Worm (Caenorhabditis elegans): ENCODE data around the gene lap-2.

Gene lap-2

DNA sequence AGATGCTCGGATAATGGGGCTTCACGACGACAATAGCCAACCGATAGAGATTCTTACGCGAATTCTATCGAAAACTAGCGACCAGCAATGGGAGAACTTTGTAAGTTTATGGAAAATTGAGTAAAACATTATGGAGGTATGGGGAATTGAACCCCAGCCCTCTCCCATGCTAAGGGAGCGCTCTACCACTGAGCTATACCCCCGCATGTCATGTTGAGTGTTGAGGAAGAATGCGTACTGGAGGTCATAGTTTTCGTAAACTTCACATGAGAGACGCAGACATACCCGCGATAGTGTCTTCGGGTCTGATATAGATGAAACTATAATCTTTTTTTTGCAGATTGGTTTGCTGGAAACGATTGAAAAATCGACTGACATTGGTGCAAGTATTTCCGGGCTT, 40.1 kb upstream of the lap-2 start (continued):
- TF ChIP-seq nhr-237 (tag; optimal IDR thresholded peaks at IDR 0.05) (no peak), tra-1 (GFP tag; IDR thresholded peaks at IDR 0.05) (peak; percentile 77), rbr-2 (tag; optimal IDR thresholded peaks at IDR 0.05) (peak; percentile 68), egl-43 (GFP tag; IDR thresholded peaks at IDR 0.05) (peak; percentile 93), dmd-9 (GFP tag; IDR thresholded peaks at IDR 0.05) (0 out of 2 replicates have a peak, but pooled peaks have one; percentile 41), zfp-3 (GFP tag; conservative IDR thresholded peaks at IDR 0.05) (0 out of 2 replicates have a peak, but pooled peaks have one; percentile 39), unc-39 (tag; optimal IDR thresholded peaks at IDR 0.05) (no peak), daf-12 (tag; optimal IDR thresholded peaks at IDR 0.05) (no peak), nhr-76 (tag; optimal IDR thresholded peaks at IDR 0.05) (no peak), R02D3.7 (tag; optimal IDR thresholded peaks at IDR 0.05) (no peak), daf-19 (GFP tag; conservative IDR thresholded peaks at IDR 0.05) (peak; percentile 94), madf-9 (GFP tag; conservative IDR thresholded peaks at IDR 0.05) (peak; percentile 53; the same call in 1 of the 2 replicates), Y75B8A.6 (GFP tag; IDR thresholded peaks at IDR 0.05) (0 out of 2 replicates have a peak, but pooled peaks have one; percentile 65), ama-1 (optimal IDR thresholded peaks at IDR 0.05) (no peak), tag-97 (GFP tag; IDR thresholded peaks at IDR 0.05) (no peak), T26A8.4 (GFP tag; IDR thresholded peaks at IDR 0.05) (peak; percentile 88), saeg-2 (GFP tag; IDR thresholded peaks at IDR 0.05) (no peak), sdz-12 (GFP tag; optimal IDR thresholded peaks at IDR 0.05) (no peak), nhr-6 (tag; optimal IDR thresholded peaks at IDR 0.05) (peak; percentile 61), ztf-7 (tag; optimal IDR thresholded peaks at IDR 0.05) (peak; percentile 77), mes-2 (tag; optimal IDR thresholded peaks at IDR 0.05; ENCODE audit: poor library complexity, severe bottlenecking) (peak; percentile 76)

DNA sequence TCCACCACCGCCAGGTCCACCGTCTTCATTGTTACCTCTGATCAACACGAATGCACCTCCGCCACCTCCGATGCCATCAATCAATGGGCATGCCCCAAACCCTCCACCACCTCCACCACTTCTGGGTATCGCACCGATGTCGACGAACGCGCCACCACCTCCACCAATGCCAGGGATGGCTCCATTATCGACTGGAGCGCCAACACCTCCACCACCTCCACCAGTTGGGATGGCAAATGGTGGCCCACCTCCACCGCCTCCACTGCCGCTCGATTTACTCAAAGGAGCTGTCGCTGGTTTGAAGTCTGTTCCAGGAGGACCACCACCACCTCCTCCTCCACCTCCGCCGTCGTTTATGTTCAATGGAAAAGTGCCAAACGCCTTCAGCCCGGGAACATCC, 39.1 kb upstream of the lap-2 start:
- TF ChIP-seq nhr-25 (tag; optimal IDR thresholded peaks at IDR 0.05; ENCODE audit: borderline replicate concordance, insufficient read depth) (no peak), D1046.2 (GFP tag; IDR thresholded peaks at IDR 0.05) (peak; percentile 71; the same call in 1 of the 2 replicates), aha-1 (tag) (peak; percentile 69), set-16 (GFP tag; IDR thresholded peaks at IDR 0.05) (peak; percentile 90)

DNA sequence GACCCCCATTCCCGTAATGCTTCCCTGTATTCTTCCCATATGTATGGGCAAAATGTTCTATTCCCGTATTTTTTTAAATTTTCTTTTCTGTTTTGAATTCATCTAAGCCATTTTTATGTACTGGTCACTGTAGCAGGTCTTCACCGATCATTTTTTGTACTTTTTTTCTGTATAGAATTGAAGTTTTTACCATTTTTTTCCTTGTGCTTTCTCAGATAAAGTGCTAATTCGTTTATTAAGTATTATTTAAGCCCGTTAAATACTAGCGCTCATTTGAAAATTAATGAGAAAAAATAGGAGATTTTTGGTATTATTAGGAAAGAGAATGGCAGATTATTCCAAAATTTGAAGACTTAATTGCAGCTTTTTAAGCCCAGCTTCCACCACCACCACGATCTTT, 36.8 kb upstream of the lap-2 start:
- peak; percentile 40 for TF ChIP-seq lin-38 (GFP tag; IDR thresholded peaks at IDR 0.05)
- no peak for TF ChIP-seq cey-2 (tag; optimal IDR thresholded peaks at IDR 0.05; ENCODE audit: borderline replicate concordance, insufficient read depth)
- no peak for TF ChIP-seq daf-19 (GFP tag; conservative IDR thresholded peaks at IDR 0.05)
- TF ChIP-seq zfp-2 (tag; optimal IDR thresholded peaks at IDR 0.05): no peak
- TF ChIP-seq arid-1 (GFP tag; conservative IDR thresholded peaks at IDR 0.05): 0 out of 2 replicates have a peak, but pooled peaks have one; percentile 28

DNA sequence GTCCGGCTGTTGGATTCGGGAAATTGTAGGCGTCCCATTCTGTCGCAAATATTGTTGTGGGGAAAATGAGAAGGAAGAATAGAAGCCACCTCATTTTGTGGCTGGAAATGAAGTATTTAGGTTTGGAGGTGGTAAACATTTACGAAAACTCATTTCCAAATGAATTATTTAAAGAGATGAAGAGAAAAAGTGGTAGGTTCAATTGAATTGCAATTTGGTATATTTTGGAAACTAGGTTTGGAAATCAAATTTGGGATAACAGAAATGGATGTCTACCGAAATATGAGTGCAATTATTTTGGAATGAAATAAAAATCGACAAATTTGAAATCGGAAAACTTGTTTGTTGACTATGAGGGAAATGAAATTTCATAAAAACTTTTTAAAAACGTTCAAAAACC, 34.7 kb upstream of the lap-2 start, which contains the start of gene F15B9.10:
F15B9.10 (minus strand) TSS at position 101 of the 400 bp plus-strand sequence.
- peak in 1 of 2 experiments; percentile 3 for TF ChIP-seq unc-62 (GFP tag; optimal IDR thresholded peaks at IDR 0.05 in 1 of 2)
- TF ChIP-seq unc-62 (tag; optimal IDR thresholded peaks at IDR 0.05): no peak
- TF ChIP-seq mdl-1 (tag; optimal IDR thresholded peaks at IDR 0.05): no peak

DNA sequence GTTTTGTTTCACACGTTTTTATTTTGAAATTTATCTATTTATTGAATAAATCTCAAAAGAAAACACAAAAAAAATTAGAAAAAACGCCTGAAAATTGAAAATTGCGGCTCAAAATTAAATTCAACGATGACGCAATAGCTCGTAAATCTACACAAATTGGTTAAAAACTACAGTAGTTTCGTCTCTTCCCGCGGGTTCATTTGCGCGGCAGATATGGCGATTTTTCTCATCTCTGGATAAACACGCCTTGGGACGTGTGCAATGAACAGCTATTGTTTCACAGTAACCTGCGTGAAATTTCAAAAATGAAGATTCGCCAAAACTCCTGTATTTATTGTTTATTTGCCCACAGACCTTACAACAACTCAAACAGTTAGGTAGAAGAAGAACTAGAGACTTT, 34.2 kb upstream of the lap-2 start:
- TF ChIP-seq egl-27 (tag; optimal IDR thresholded peaks at IDR 0.05) (no peak), R02D3.7 (tag; optimal IDR thresholded peaks at IDR 0.05) (peak; percentile 43)

DNA sequence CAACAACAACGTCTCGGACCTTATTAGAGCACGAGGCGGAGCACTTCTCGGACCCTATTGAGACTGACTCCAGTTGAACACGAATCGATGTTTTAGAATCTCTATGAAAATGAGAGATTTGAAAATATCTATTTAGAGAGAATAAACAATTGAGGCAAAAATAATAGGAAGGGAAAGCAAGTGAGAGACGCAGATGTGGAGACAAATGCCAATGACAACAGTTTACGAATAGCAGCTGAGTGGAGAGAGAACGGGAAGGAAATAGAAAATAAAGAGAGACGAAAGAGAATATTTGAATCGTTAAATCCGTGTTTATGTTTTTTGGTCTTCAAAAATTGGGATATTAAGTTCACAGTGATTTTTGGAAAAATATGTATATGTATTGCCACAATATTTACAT, 33.7 kb upstream of the lap-2 start:
- TF ChIP-seq gei-8 (GFP tag; optimal IDR thresholded peaks at IDR 0.05) (no peak), T26A8.4 (GFP tag; IDR thresholded peaks at IDR 0.05) (no peak), nhr-41 (GFP tag; IDR thresholded peaks at IDR 0.05) (no peak), set-16 (GFP tag; IDR thresholded peaks at IDR 0.05) (no peak), ztf-7 (tag; optimal IDR thresholded peaks at IDR 0.05) (no peak), nhr-10 (tag; optimal IDR thresholded peaks at IDR 0.05) (peak; percentile 18), ztf-11 (tag; optimal IDR thresholded peaks at IDR 0.05) (no peak), madf-9 (GFP tag; conservative IDR thresholded peaks at IDR 0.05) (no peak), nhr-11 (tag; optimal IDR thresholded peaks at IDR 0.05) (peak; percentile 26), hif-1 (tag; optimal IDR thresholded peaks at IDR 0.05) (no peak), duxl-1 (tag; optimal IDR thresholded peaks at IDR 0.05; ENCODE audit: poor library complexity) (no peak), ces-1 (GFP tag; optimal IDR thresholded peaks at IDR 0.05) (no peak), tra-1 (GFP tag; IDR thresholded peaks at IDR 0.05) (no peak), lin-13 (GFP tag; optimal IDR thresholded peaks at IDR 0.05) (peak; percentile 9), mdl-1 (tag; optimal IDR thresholded peaks at IDR 0.05) (peak in 1 of 2 experiments; percentile 34), ctbp-1 (GFP tag; IDR thresholded peaks at IDR 0.05) (no peak)
